Worm (Caenorhabditis elegans): Measurements from ENCODE around the gene R08A2.2.

R08A2.2 gene

DNA sequence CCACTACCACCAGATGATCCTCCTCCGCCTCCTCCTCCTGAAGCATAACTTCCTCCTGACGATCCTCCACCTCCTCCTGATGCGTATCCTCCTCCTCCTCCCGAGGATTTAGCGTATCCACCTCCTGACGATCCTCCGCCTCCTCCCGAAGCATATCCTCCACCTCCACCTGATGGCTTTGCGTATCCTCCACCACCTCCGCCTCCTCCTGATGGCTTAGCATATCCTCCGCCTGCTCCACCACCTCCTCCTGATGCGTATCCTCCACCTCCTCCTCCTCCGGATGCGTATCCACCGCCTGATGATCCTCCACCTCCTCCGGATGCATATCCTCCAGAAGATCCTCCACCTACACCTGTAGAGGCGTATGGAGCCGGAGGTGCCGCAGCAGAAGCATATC is 29.3 kb upstream of the R08A2.2 start:
- TF ChIP-seq set-16 (GFP tag; IDR thresholded peaks at IDR 0.05): peak; percentile 87
- TF ChIP-seq zag-1 (tag; optimal IDR thresholded peaks at IDR 0.05): no peak

- TF ChIP-seq set-16 (GFP tag; IDR thresholded peaks at IDR 0.05): peak; percentile 92
These were observed 27.9 kb upstream of the R08A2.2 start for ce11 chrV:14743438-14743837.

DNA sequence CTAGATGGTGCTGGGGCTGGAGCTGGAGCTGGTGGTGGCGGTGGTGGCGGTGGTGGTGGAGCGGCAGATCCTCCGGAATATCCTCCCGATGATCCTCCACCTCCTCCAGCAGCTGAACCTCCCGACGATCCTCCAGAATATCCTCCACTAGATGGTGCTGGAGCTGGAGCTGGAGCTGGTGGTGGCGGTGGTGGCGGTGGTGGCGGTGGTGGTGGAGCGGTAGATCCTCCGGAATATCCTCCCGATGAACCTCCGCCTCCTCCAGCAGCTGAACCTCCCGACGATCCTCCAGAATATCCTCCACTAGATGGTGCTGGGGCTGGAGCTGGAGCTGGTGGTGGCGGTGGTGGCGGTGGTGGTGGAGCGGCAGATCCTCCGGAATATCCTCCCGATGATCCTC is 27.4 kb upstream of the R08A2.2 start:
- peak; percentile 70 for TF ChIP-seq set-16 (GFP tag; IDR thresholded peaks at IDR 0.05)

- TF ChIP-seq duxl-1 (tag; optimal IDR thresholded peaks at IDR 0.05; ENCODE audit: poor library complexity) (no peak), nhr-41 (GFP tag; IDR thresholded peaks at IDR 0.05) (no peak), T26A8.4 (GFP tag; IDR thresholded peaks at IDR 0.05) (no peak)
These were observed 25.7 kb upstream of the R08A2.2 start, which contains the start of gene Y50E8A.6 for ce11 chrV:14741233-14741632. Gene Y50E8A.6 (minus strand): TSS chrV:14741333.

ce11 chrV:14736851-14737250 is 21.3 kb upstream of the R08A2.2 start, which contains the start of gene Y50E8A.5:
Gene Y50E8A.5 (minus strand): TSS chrV:14736951.
- TF ChIP-seq daf-16 (GFP tag; optimal IDR thresholded peaks at IDR 0.05): no peak
- no peak for TF ChIP-seq daf-16 (tag; optimal IDR thresholded peaks at IDR 0.05)
- no peak for TF ChIP-seq zfp-2 (tag; optimal IDR thresholded peaks at IDR 0.05)
- TF ChIP-seq aha-1 (tag): no peak
- TF ChIP-seq snpc-1.2 (GFP tag; IDR thresholded peaks at IDR 0.05): no peak
- no peak for TF ChIP-seq unc-39 (tag; optimal IDR thresholded peaks at IDR 0.05)
- no peak for TF ChIP-seq Y48G9A.11 (GFP tag; IDR thresholded peaks at IDR 0.05)
- TF ChIP-seq zfp-3 (GFP tag; conservative IDR thresholded peaks at IDR 0.05): no peak
- TF ChIP-seq lir-3 (tag; optimal IDR thresholded peaks at IDR 0.05): no peak
- no peak for TF ChIP-seq nhr-41 (GFP tag; IDR thresholded peaks at IDR 0.05)
- no peak for TF ChIP-seq nhr-76 (tag; optimal IDR thresholded peaks at IDR 0.05)
- no peak for TF ChIP-seq ces-1 (GFP tag; optimal IDR thresholded peaks at IDR 0.05)
- no peak for TF ChIP-seq hmg-1.1 (GFP tag; IDR thresholded peaks at IDR 0.05)
- no peak for TF ChIP-seq daf-19 (GFP tag; conservative IDR thresholded peaks at IDR 0.05)

ce11 chrV:14734187-14734765 is 18.8 kb upstream of the R08A2.2 start, which contains the start of gene unc-61:
Gene unc-61 (minus strand): TSS chrV:14734237.
- TF ChIP-seq mes-2 (tag; optimal IDR thresholded peaks at IDR 0.05; ENCODE audit: poor library complexity, severe bottlenecking) (peak; percentile 35), lin-38 (GFP tag; IDR thresholded peaks at IDR 0.05) (peak; percentile 85; the same call in 1 of the 2 replicates), dpl-1 (GFP tag; optimal IDR thresholded peaks at IDR 0.05) (peak; percentile 84), ctbp-1 (GFP tag; IDR thresholded peaks at IDR 0.05) (no peak), nhr-25 (tag; optimal IDR thresholded peaks at IDR 0.05; ENCODE audit: borderline replicate concordance, insufficient read depth) (no peak), dmd-9 (GFP tag; IDR thresholded peaks at IDR 0.05) (no peak), aha-1 (tag) (peak; percentile 89), ztf-11 (tag; optimal IDR thresholded peaks at IDR 0.05) (no peak), R02D3.7 (tag; optimal IDR thresholded peaks at IDR 0.05) (peak; percentile 52), nhr-6 (tag; optimal IDR thresholded peaks at IDR 0.05) (peak; percentile 87), ces-1 (GFP tag; optimal IDR thresholded peaks at IDR 0.05) (peak; percentile 27)

ce11 chrV:14729343-14729742 is 13.8 kb upstream of the R08A2.2 start, which contains the start of gene oig-3:
Gene oig-3 (plus strand): TSS chrV:14729643.
- TF ChIP-seq daf-19 (GFP tag; conservative IDR thresholded peaks at IDR 0.05) (no peak), ceh-44 (GFP tag; IDR thresholded peaks at IDR 0.05) (no peak), nhr-28 (tag; optimal IDR thresholded peaks at IDR 0.05) (no peak), mes-2 (tag; optimal IDR thresholded peaks at IDR 0.05; ENCODE audit: poor library complexity, severe bottlenecking) (no peak), mdt-29 (GFP tag; IDR thresholded peaks at IDR 0.05) (no peak), Y75B8A.6 (GFP tag; IDR thresholded peaks at IDR 0.05) (no peak), nhr-41 (GFP tag; IDR thresholded peaks at IDR 0.05) (no peak), ceh-62 (tag; optimal IDR thresholded peaks at IDR 0.05) (no peak), lin-39 (tag; optimal IDR thresholded peaks at IDR 0.05) (no peak), unc-62 (GFP tag; optimal IDR thresholded peaks at IDR 0.05 in 1 of 2) (no peak), unc-62 (tag; optimal IDR thresholded peaks at IDR 0.05) (no peak), hif-1 (tag; optimal IDR thresholded peaks at IDR 0.05) (no peak), R02D3.7 (tag; optimal IDR thresholded peaks at IDR 0.05) (no peak), ztf-7 (tag; optimal IDR thresholded peaks at IDR 0.05) (no peak)

All from whole organism, L4 larva.